Worm (Caenorhabditis elegans): ENCODE data around the gene W04D12.1.

- TF ChIP-seq rpc-1 (optimal IDR thresholded peaks at IDR 0.05) (no peak), rpc-1 (tag; optimal IDR thresholded peaks at IDR 0.05) (no peak), madf-8 (GFP tag; conservative IDR thresholded peaks at IDR 0.05) (no peak), mcd-1 (GFP tag; IDR thresholded peaks at IDR 0.05) (no peak), chd-7 (tag; optimal IDR thresholded peaks at IDR 0.05) (no peak), ceh-40 (GFP tag; IDR thresholded peaks at IDR 0.05) (no peak), gei-17 (GFP tag; optimal IDR thresholded peaks at IDR 0.05) (no peak), snpc-1.3 (tag; optimal IDR thresholded peaks at IDR 0.05; ENCODE audit: insufficient read depth) (no peak), ztf-6 (GFP tag; IDR thresholded peaks at IDR 0.05) (no peak), ccch-3 (GFP tag; optimal IDR thresholded peaks at IDR 0.05) (no peak), Y79H2A.3 (GFP tag; conservative IDR thresholded peaks at IDR 0.05) (no peak), snpc-4 (GFP tag; optimal IDR thresholded peaks at IDR 0.05) (no peak), snpc-4 (tag; optimal IDR thresholded peaks at IDR 0.05) (no peak), pha-4 (tag; optimal IDR thresholded peaks at IDR 0.05) (no peak), dpl-1 (GFP tag; optimal IDR thresholded peaks at IDR 0.05) (no peak)
Observed at ce11 chrIII:5839598-5839997, 2.9 kb downstream of the W04D12.1 start.
